Fruit fly (Drosophila melanogaster) whole organism, prepupa: Measurements from ENCODE around the gene CG3430.
A peak's percentile ranks its signal among the peaks of the same experiment; 100 is the strongest.

Source experiments
- Blimp-1 ChIP-seq: fragments of 200-800 bp; sonication (Bioruptor generic); optimal IDR thresholded peaks from 3 replicates; lab custom pipeline; 2017; ENCODE audit warnings: missing biosample characterization, missing genetic modification characterization, mild to moderate bottlenecking, moderate library complexity, missing genetic modification reagents
- CG10631 ChIP-seq: fragments of 200-800 bp; sonication (Bioruptor generic); optimal IDR thresholded peaks from 2 replicates; lab custom pipeline; 2016; ENCODE audit warnings: missing biosample characterization, missing genetic modification characterization
- CG10669 ChIP-seq: fragments of 200-800 bp; sonication (Bioruptor generic); optimal IDR thresholded peaks from 3 replicates; lab custom pipeline; 2018; ENCODE audit warnings: missing biosample characterization, mild to moderate bottlenecking, missing genetic modification characterization, moderate library complexity
- CG11294 ChIP-seq: fragments of 200-800 bp; sonication (Bioruptor generic); IDR thresholded peaks from 2 replicates; pipeline ENCODE4 v1.3.6; 2022; ENCODE audit warnings: missing biosample characterization, missing genetic modification characterization
- CG11762 ChIP-seq: fragments of 200-800 bp; sonication (Bioruptor generic); optimal IDR thresholded peaks from 3 replicates; lab custom pipeline; 2016; ENCODE audit warnings: missing biosample characterization, missing genetic modification characterization; ENCODE audit not compliant: insufficient read depth
- CG11902 ChIP-seq: fragments of 200-800 bp; sonication (Bioruptor generic); optimal IDR thresholded peaks from 3 replicates; lab custom pipeline; 2016; ENCODE audit warnings: missing biosample characterization, missing genetic modification characterization
- CG15336 ChIP-seq: fragments of 200-800 bp; sonication (Bioruptor generic); IDR thresholded peaks from 2 replicates; pipeline ENCODE4 v1.3.6; 2022; ENCODE audit warnings: missing biosample characterization, missing genetic modification characterization
- CG1621 ChIP-seq: fragments of 200-800 bp; sonication (Bioruptor generic); optimal IDR thresholded peaks from 3 replicates; lab custom pipeline; 2018; ENCODE audit warnings: missing biosample characterization, mild to moderate bottlenecking, missing genetic modification characterization
- CG3032 ChIP-seq: fragments of 200-800 bp; optimal IDR thresholded peaks from 2 replicates; lab custom pipeline; 2019; ENCODE audit warnings: missing biosample characterization, mild to moderate bottlenecking, missing genetic modification characterization, moderate library complexity
- CG31627 ChIP-seq: fragments of 200-800 bp; sonication (Bioruptor generic); optimal IDR thresholded peaks from 3 replicates; lab custom pipeline; 2016; ENCODE audit warnings: missing biosample characterization, missing genetic modification characterization
- CG32006 ChIP-seq: fragments of 200-800 bp; sonication (Bioruptor generic); optimal IDR thresholded peaks from 3 replicates; lab custom pipeline; 2017; ENCODE audit warnings: missing biosample characterization, mild to moderate bottlenecking, missing genetic modification characterization
- CG4318 ChIP-seq: fragments of 200-800 bp; sonication (Bioruptor generic); optimal IDR thresholded peaks from 3 replicates; lab custom pipeline; 2017; ENCODE audit warnings: missing biosample characterization, mild to moderate bottlenecking, missing genetic modification characterization
- CG6163 ChIP-seq: fragments of 200-800 bp; sonication (Bioruptor generic); IDR thresholded peaks from 3 replicates; pipeline ENCODE4 v1.3.6; 2022; ENCODE audit warnings: missing biosample characterization, missing genetic modification characterization
- CG6792 ChIP-seq: fragments of 200-800 bp; sonication (Bioruptor generic); optimal IDR thresholded peaks from 3 replicates; lab custom pipeline; 2016; ENCODE audit warnings: missing biosample characterization, missing genetic modification characterization
- CG6808 ChIP-seq: fragments of 200-800 bp; sonication (Bioruptor generic); optimal IDR thresholded peaks from 3 replicates; lab custom pipeline; 2017; ENCODE audit warnings: missing biosample characterization, missing genetic modification characterization, mild to moderate bottlenecking, moderate library complexity, missing genetic modification reagents
- CG6854 ChIP-seq: fragments of 200-800 bp; sonication (Bioruptor generic); optimal IDR thresholded peaks from 2 replicates; lab custom pipeline; 2017; ENCODE audit warnings: missing biosample characterization, mild to moderate bottlenecking, missing genetic modification characterization
- CG7368 ChIP-seq: fragments of 200-800 bp; sonication (Bioruptor generic); optimal IDR thresholded peaks from 3 replicates; lab custom pipeline; 2016; ENCODE audit warnings: missing biosample characterization, missing genetic modification characterization
- CG8119 ChIP-seq: fragments of 200-800 bp; sonication (Bioruptor generic); IDR thresholded peaks from 3 replicates; pipeline ENCODE4 v1.3.6; 2022; ENCODE audit warnings: missing biosample characterization, missing genetic modification characterization
- CG8319 ChIP-seq: fragments of 200-800 bp; sonication (Bioruptor generic); optimal IDR thresholded peaks from 3 replicates; lab custom pipeline; 2016; ENCODE audit warnings: missing biosample characterization, missing genetic modification characterization
- CG8632 ChIP-seq: fragments of 200-800 bp; sonication (Bioruptor generic); optimal IDR thresholded peaks from 3 replicates; lab custom pipeline; 2016; ENCODE audit warnings: missing biosample characterization, missing genetic modification characterization
- Eip75B ChIP-seq: fragments of 200-800 bp; sonication (Bioruptor generic); optimal IDR thresholded peaks from 3 replicates; lab custom pipeline; 2016; ENCODE audit warnings: missing biosample characterization, missing genetic modification characterization
- Eip78C ChIP-seq: fragments of 200-800 bp; sonication (Bioruptor generic); peaks from one replicate; lab custom pipeline; 2016; ENCODE audit warnings: missing biosample characterization, missing genetic modification characterization
- Eip93F ChIP-seq: fragments of 200-800 bp; sonication (Bioruptor generic); optimal IDR thresholded peaks from 2 replicates; lab custom pipeline; 2016; ENCODE audit warnings: missing biosample characterization, mild to moderate bottlenecking, missing genetic modification characterization
- Gug ChIP-seq: fragments of 200-800 bp; sonication (Bioruptor generic); IDR thresholded peaks from 2 replicates; pipeline ENCODE4 v1.3.6; 2022; ENCODE audit warnings: missing biosample characterization, missing genetic modification characterization
- Hr4 ChIP-seq: fragments of 200-800 bp; sonication (Bioruptor generic); optimal IDR thresholded peaks from 3 replicates; lab custom pipeline; 2016; ENCODE audit warnings: missing biosample characterization, missing genetic modification characterization
- Lpt ChIP-seq: fragments of 200-800 bp; sonication (Bioruptor generic); optimal IDR thresholded peaks from 3 replicates; lab custom pipeline; 2016; ENCODE audit warnings: missing biosample characterization, missing genetic modification characterization
- OdsH ChIP-seq: fragments of 200-800 bp; sonication (Bioruptor generic); optimal IDR thresholded peaks from 3 replicates; lab custom pipeline; 2016; ENCODE audit warnings: missing biosample characterization, missing genetic modification characterization
- Sox102F ChIP-seq: fragments of 200-800 bp; sonication (Bioruptor generic); optimal IDR thresholded peaks from 2 replicates; lab custom pipeline; 2016; ENCODE audit warnings: missing biosample characterization, mild to moderate bottlenecking, missing genetic modification characterization
- Sox14 ChIP-seq: fragments of 200-800 bp; sonication (Bioruptor generic); optimal IDR thresholded peaks from 3 replicates; lab custom pipeline; 2016; ENCODE audit warnings: missing biosample characterization, missing genetic modification characterization
- Sox15 ChIP-seq: fragments of 200-800 bp; sonication (Bioruptor generic); optimal IDR thresholded peaks from 3 replicates; lab custom pipeline; 2016; ENCODE audit warnings: missing biosample characterization, missing genetic modification characterization
- achi ChIP-seq: fragments of 200-800 bp; sonication (Bioruptor generic); optimal IDR thresholded peaks from 3 replicates; lab custom pipeline; 2016; ENCODE audit warnings: missing biosample characterization, missing genetic modification characterization
- cyc ChIP-seq: fragments of 200-800 bp; sonication (Bioruptor generic); optimal IDR thresholded peaks from 3 replicates; lab custom pipeline; 2016; ENCODE audit warnings: missing biosample characterization, missing genetic modification characterization
- dac ChIP-seq: fragments of 200-800 bp; sonication (Bioruptor generic); optimal IDR thresholded peaks from 2 replicates; lab custom pipeline; 2017; ENCODE audit warnings: missing biosample characterization, mild to moderate bottlenecking, missing genetic modification characterization
- dsx ChIP-seq: fragments of 200-800 bp; optimal IDR thresholded peaks from 3 replicates; lab custom pipeline; 2019; ENCODE audit warnings: missing biosample characterization, mild to moderate bottlenecking, missing genetic modification characterization, moderate library complexity; ENCODE audit not compliant: poor library complexity, severe bottlenecking
- eg ChIP-seq: fragments of 200-800 bp; sonication (Bioruptor generic); IDR thresholded peaks from 3 replicates; pipeline ENCODE4 v1.3.6; 2022; ENCODE audit warnings: missing biosample characterization, missing genetic modification characterization
- esn ChIP-seq: fragments of 200-800 bp; sonication (Bioruptor generic); optimal IDR thresholded peaks from 2 replicates; lab custom pipeline; 2016; ENCODE audit warnings: missing biosample characterization, mild to moderate bottlenecking, missing genetic modification characterization, moderate library complexity
- fd59A ChIP-seq: fragments of 200-800 bp; sonication (Bioruptor generic); optimal IDR thresholded peaks from 2 replicates; lab custom pipeline; 2017; ENCODE audit warnings: missing biosample characterization, mild to moderate bottlenecking, missing genetic modification characterization, missing genetic modification reagents
- fd85E ChIP-seq: fragments of 200-800 bp; sonication (Bioruptor generic); optimal IDR thresholded peaks from 3 replicates; lab custom pipeline; 2016; ENCODE audit warnings: missing biosample characterization, missing genetic modification characterization
- fkh ChIP-seq: fragments of 200-800 bp; sonication (Bioruptor generic); optimal IDR thresholded peaks from 3 replicates; lab custom pipeline; 2017; ENCODE audit warnings: missing biosample characterization, mild to moderate bottlenecking, missing genetic modification characterization, moderate library complexity
- lz ChIP-seq: fragments of 200-800 bp; sonication (Bioruptor generic); optimal IDR thresholded peaks from 3 replicates; lab custom pipeline; 2016; ENCODE audit warnings: missing biosample characterization, missing genetic modification characterization
- net ChIP-seq: fragments of 200-800 bp; sonication (Bioruptor generic); optimal IDR thresholded peaks from 3 replicates; lab custom pipeline; 2016; ENCODE audit warnings: missing biosample characterization, missing genetic modification characterization
- spab ChIP-seq: fragments of 200-800 bp; sonication (Bioruptor generic); optimal IDR thresholded peaks from 2 replicates; lab custom pipeline; 2017; ENCODE audit warnings: missing biosample characterization, mild to moderate bottlenecking, missing genetic modification characterization, missing genetic modification reagents
- svp ChIP-seq: fragments of 200-800 bp; sonication (Bioruptor generic); peaks from one replicate; lab custom pipeline; 2016; ENCODE audit warnings: missing biosample characterization, missing genetic modification characterization
- topi ChIP-seq: fragments of 200-800 bp; sonication (Bioruptor generic); optimal IDR thresholded peaks from 3 replicates; lab custom pipeline; 2016; ENCODE audit warnings: missing biosample characterization, missing genetic modification characterization
- vri ChIP-seq: fragments of 200-800 bp; sonication (Bioruptor generic); optimal IDR thresholded peaks from 3 replicates; lab custom pipeline; 2016; ENCODE audit warnings: missing biosample characterization, mild to moderate bottlenecking, missing genetic modification characterization

CG3430 gene

dm6 chr2L:6950096-6950495 is 6.7 kb upstream of the CG3430 start, which contains the start of the genes Gas41 and SA1 (continued):
- TF ChIP-seq Lpt (GFP tag; lab: Kevin White, UChicago): no peak
- no peak for TF ChIP-seq CG32006 (GFP tag; lab: Kevin White, UChicago)
- peak; percentile 75 for TF ChIP-seq CG15336 (GFP tag; lab: Robert Waterston, UW)
- no peak for TF ChIP-seq Eip75B (GFP tag; lab: Kevin White, UChicago)
- TF ChIP-seq dsx: no peak
- TF ChIP-seq esn: peak; percentile 87
- peak; percentile 57 for TF ChIP-seq fd59A (GFP tag; lab: Kevin White, UChicago)
- no peak for TF ChIP-seq CG6854
- no peak for TF ChIP-seq achi (GFP tag; lab: Kevin White, UChicago)
- TF ChIP-seq fd85E: no peak
- no peak for TF ChIP-seq CG6808 (GFP tag; lab: Kevin White, UChicago)
- peak; percentile 29 for TF ChIP-seq CG31627 (GFP tag; lab: Kevin White, UChicago)
- no peak for TF ChIP-seq CG4318
- TF ChIP-seq vri (GFP tag; lab: Kevin White, UChicago): no peak
- TF ChIP-seq Eip93F (GFP tag; lab: Kevin White, UChicago): peak; percentile 65
- TF ChIP-seq Gug (GFP tag; lab: Robert Waterston, UW): peak; percentile 80
- no peak for TF ChIP-seq Eip78C
- no peak for TF ChIP-seq Sox102F (GFP tag; lab: Kevin White, UChicago)
- TF ChIP-seq cyc (GFP tag; lab: Kevin White, UChicago): no peak
- TF ChIP-seq CG8632: no peak
- no peak for TF ChIP-seq spab (GFP tag; lab: Kevin White, UChicago)
- TF ChIP-seq CG11902 (GFP tag; lab: Kevin White, UChicago): no peak
- no peak for TF ChIP-seq topi
- TF ChIP-seq CG10669 (GFP tag; lab: Kevin White, UChicago): no peak
- TF ChIP-seq CG11294 (GFP tag; lab: Robert Waterston, UW): peak; percentile 69; the same call in 1 of the 2 replicates
- no peak for TF ChIP-seq CG8319
- TF ChIP-seq OdsH (GFP tag; lab: Kevin White, UChicago): peak; percentile 92
- peak; percentile 80; the same call in 2 of the 3 replicates for TF ChIP-seq eg (GFP tag; lab: Robert Waterston, UW)
- TF ChIP-seq CG1621: peak; percentile 32
- no peak for TF ChIP-seq Blimp-1
- TF ChIP-seq CG7368 (GFP tag; lab: Kevin White, UChicago): no peak
- no peak for TF ChIP-seq fkh (GFP tag; lab: Kevin White, UChicago)
- no peak for TF ChIP-seq svp (GFP tag; lab: Kevin White, UChicago)

- TF ChIP-seq esn: no peak
- peak; percentile 93 for TF ChIP-seq vri (GFP tag; lab: Kevin White, UChicago)
These were observed 3.4 kb downstream of the CG3430 start, which contains the start of the genes Atac1 and Hmgcl for dm6 chr2L:6960165-6960564. Atac1 (minus strand) TSS chr2L:6960328. Hmgcl (plus strand) TSS chr2L:6960377.

dm6 chr2L:6964022-6964434 is 7.2 kb downstream of the CG3430 start, which contains the start of the genes sip2 and Coprox:
sip2 (minus strand) TSS chr2L:6964074.
Coprox (plus strand) TSS chr2L:6964421.
- TF ChIP-seq vri (GFP tag; lab: Kevin White, UChicago): peak; percentile 34
- no peak for TF ChIP-seq net (GFP tag; lab: Kevin White, UChicago)
- TF ChIP-seq Eip78C: peak; percentile 56
- no peak for TF ChIP-seq OdsH (GFP tag; lab: Kevin White, UChicago)
- TF ChIP-seq CG3032 (tag; lab: Kevin White, UChicago): peak; percentile 77
- peak; percentile 13 for TF ChIP-seq Eip93F (GFP tag; lab: Kevin White, UChicago)
- no peak; the same call in 1 of the 2 replicates for TF ChIP-seq CG15336 (GFP tag; lab: Robert Waterston, UW)
- TF ChIP-seq Sox14 (GFP tag; lab: Kevin White, UChicago): no peak
- peak; percentile 83 for TF ChIP-seq fkh (GFP tag; lab: Kevin White, UChicago)
- no peak for TF ChIP-seq CG11294 (GFP tag; lab: Robert Waterston, UW)
- TF ChIP-seq Gug (GFP tag; lab: Robert Waterston, UW): peak; percentile 22; the same call in 1 of the 2 replicates
- TF ChIP-seq CG10669 (GFP tag; lab: Kevin White, UChicago): no peak
- TF ChIP-seq CG6163 (GFP tag; lab: Robert Waterston, UW): peak; percentile 48; the same call in 1 of the 3 replicates
- TF ChIP-seq Sox15: peak; percentile 16
- no peak for TF ChIP-seq CG6854
- TF ChIP-seq lz (GFP tag; lab: Kevin White, UChicago): peak; percentile 15
- peak; percentile 77 for TF ChIP-seq eg (GFP tag; lab: Robert Waterston, UW)
- TF ChIP-seq cyc (GFP tag; lab: Kevin White, UChicago): peak; percentile 34
- peak; percentile 70 for TF ChIP-seq dsx
- TF ChIP-seq CG10631 (GFP tag; lab: Kevin White, UChicago): peak; percentile 84
- TF ChIP-seq CG11902 (GFP tag; lab: Kevin White, UChicago): no peak
- no peak for TF ChIP-seq Hr4 (GFP tag; lab: Kevin White, UChicago)
- TF ChIP-seq CG8119 (GFP tag; lab: Robert Waterston, UW): peak; percentile 54; the same call in 1 of the 3 replicates
- TF ChIP-seq CG11762 (GFP tag; lab: Kevin White, UChicago): no peak
- TF ChIP-seq CG31627 (GFP tag; lab: Kevin White, UChicago): peak; percentile 5
- no peak for TF ChIP-seq Lpt (GFP tag; lab: Kevin White, UChicago)
- peak; percentile 30 for TF ChIP-seq CG6792 (GFP tag; lab: Kevin White, UChicago)
- TF ChIP-seq dac (GFP tag; lab: Kevin White, UChicago): no peak
- no peak for TF ChIP-seq Eip75B (GFP tag; lab: Kevin White, UChicago)
- peak; percentile 58 for TF ChIP-seq esn
